Fruit fly (Drosophila melanogaster): ENCODE results near the gene mRpL2.

The mRpL2 gene

DNA sequence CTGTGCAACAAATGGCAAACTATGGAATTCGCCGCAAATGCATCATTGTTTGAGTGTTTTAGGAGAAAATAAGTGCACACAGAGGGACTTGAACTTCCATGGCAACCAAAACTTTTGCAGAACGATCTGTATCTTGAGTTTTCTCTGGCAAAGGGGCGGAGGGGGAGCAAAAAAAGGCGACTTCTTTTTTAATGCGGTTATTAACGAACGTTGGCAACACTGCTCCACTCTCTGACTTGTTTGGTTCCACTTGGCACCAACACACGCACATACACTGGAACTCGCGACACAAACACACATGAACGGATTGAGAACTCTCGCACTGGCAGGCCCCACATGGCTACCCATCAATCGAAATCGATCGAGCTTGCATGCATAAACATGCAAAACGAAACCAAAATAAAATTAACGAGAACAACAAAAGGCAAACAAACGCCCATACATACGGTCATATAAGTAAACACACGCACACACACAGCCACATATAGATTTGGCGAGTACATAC is 1.2 kb upstream of the mRpL2 start (continued):
- no peak for TF ChIP-seq CG18011 (GFP tag; optimal IDR thresholded peaks at IDR 0.05)
- peak; percentile 16; the same call in 1 of the 2 replicates for TF ChIP-seq CG32767 (GFP tag; IDR thresholded peaks at IDR 0.05)
- no peak for TF ChIP-seq Hand (GFP tag; optimal IDR thresholded peaks at IDR 0.05)
- no peak for TF ChIP-seq ems (GFP tag; optimal IDR thresholded peaks at IDR 0.05)
- TF ChIP-seq CG31388 (GFP tag; optimal IDR thresholded peaks at IDR 0.05), result no peak
- no peak for TF ChIP-seq CG1529 (GFP tag; optimal IDR thresholded peaks at IDR 0.05)
- TF ChIP-seq ERR (GFP tag; optimal IDR thresholded peaks at IDR 0.05), result no peak
- no peak for TF ChIP-seq Bgb (GFP tag; IDR thresholded peaks at IDR 0.05; ENCODE audit: partially characterized antibody)
- no peak for TF ChIP-seq HmgZ (tag; optimal IDR thresholded peaks at IDR 0.05)
- no peak for TF ChIP-seq GATAe (GFP tag; conservative IDR thresholded peaks at IDR 0.05)
- no peak for TF ChIP-seq YL-1 (GFP tag; optimal IDR thresholded peaks at IDR 0.05)
- TF ChIP-seq CG17568 (GFP tag; optimal IDR thresholded peaks at IDR 0.05), result peak; percentile 61
- peak; percentile 63 for TF ChIP-seq Rfx (GFP tag; IDR thresholded peaks at IDR 0.05)
- no peak for TF ChIP-seq Fer3 (tag; optimal IDR thresholded peaks at IDR 0.05)
- peak; percentile 15 for TF ChIP-seq zf30C (GFP tag; optimal IDR thresholded peaks at IDR 0.05)
- TF ChIP-seq Fer2 (tag; optimal IDR thresholded peaks at IDR 0.05), result no peak
- no peak for TF ChIP-seq CG12299 (tag; optimal IDR thresholded peaks at IDR 0.05)
- no peak for TF ChIP-seq exex (tag; optimal IDR thresholded peaks at IDR 0.05)
- no peak for TF ChIP-seq HLHmδ (GFP tag; optimal IDR thresholded peaks at IDR 0.05)
- no peak for TF ChIP-seq CG4820 (GFP tag; optimal IDR thresholded peaks at IDR 0.05)
- no peak for TF ChIP-seq CG10147 (GFP tag; optimal IDR thresholded peaks at IDR 0.05)
- TF ChIP-seq NK7.1 (GFP tag; optimal IDR thresholded peaks at IDR 0.05), result no peak
- peak; percentile 40; the same call in 1 of the 2 replicates for TF ChIP-seq al (GFP tag; IDR thresholded peaks at IDR 0.05)
- TF ChIP-seq pum (GFP tag; optimal IDR thresholded peaks at IDR 0.05), result no peak
- no peak for TF ChIP-seq CG17359 (tag; optimal IDR thresholded peaks at IDR 0.05)
- no peak for TF ChIP-seq inv (GFP tag; IDR thresholded peaks at IDR 0.05; ENCODE audit: partially characterized antibody)
- 0 out of 3 replicates have a peak, but pooled peaks have one; percentile 28 for TF ChIP-seq Mrtf (GFP tag; IDR thresholded peaks at IDR 0.05)
- TF ChIP-seq chm (GFP tag; IDR thresholded peaks at IDR 0.05), result no peak; the same call in 1 of the 2 replicates
- no peak for TF ChIP-seq CG4424 (GFP tag; optimal IDR thresholded peaks at IDR 0.05)
- TF ChIP-seq CTCF (GFP tag; optimal IDR thresholded peaks at IDR 0.05), result no peak
- TF ChIP-seq CG14710 (tag; optimal IDR thresholded peaks at IDR 0.05), result no peak
- TF ChIP-seq CG11093 (GFP tag; IDR thresholded peaks at IDR 0.05), result no peak
- TF ChIP-seq Lim3 (GFP tag; IDR thresholded peaks at IDR 0.05), result no peak
- TF ChIP-seq CG4854 (GFP tag; optimal IDR thresholded peaks at IDR 0.05), result no peak
- no peak for TF ChIP-seq CG15696 (tag; optimal IDR thresholded peaks at IDR 0.05)
- no peak for TF ChIP-seq CG8359 (GFP tag; optimal IDR thresholded peaks at IDR 0.05; ENCODE audit: borderline replicate concordance)
- no peak for TF ChIP-seq Jarid2 (GFP tag; optimal IDR thresholded peaks at IDR 0.05)
- no peak for TF ChIP-seq ara (GFP tag; IDR thresholded peaks at IDR 0.05)
- TF ChIP-seq CG10959 (GFP tag; IDR thresholded peaks at IDR 0.05), result no peak
- TF ChIP-seq CG6683 (GFP tag; optimal IDR thresholded peaks at IDR 0.05), result no peak
- TF ChIP-seq croc (GFP tag; conservative IDR thresholded peaks at IDR 0.05), result no peak
- no peak for TF ChIP-seq CG16863 (GFP tag; optimal IDR thresholded peaks at IDR 0.05)
- no peak for TF ChIP-seq dmrt99B (tag; optimal IDR thresholded peaks at IDR 0.05)
- TF ChIP-seq E2f1 (GFP tag; IDR thresholded peaks at IDR 0.05), result no peak
- no peak for TF ChIP-seq da (GFP tag; optimal IDR thresholded peaks at IDR 0.05)
- TF ChIP-seq ci (GFP tag; IDR thresholded peaks at IDR 0.05), result no peak
- no peak for TF ChIP-seq Hr78 (GFP tag; optimal IDR thresholded peaks at IDR 0.05)
- no peak for TF ChIP-seq CG10267 (tag; optimal IDR thresholded peaks at IDR 0.05)
- peak; percentile 83 for TF ChIP-seq sug (tag; optimal IDR thresholded peaks at IDR 0.05)
- no peak for TF ChIP-seq sna (GFP tag; IDR thresholded peaks at IDR 0.05; ENCODE audit: partially characterized antibody)
- TF ChIP-seq CG10462 (GFP tag; optimal IDR thresholded peaks at IDR 0.05), result no peak

Measured in whole organism, embryonic.